Fruit fly (Drosophila melanogaster): ENCODE results near the gene hook.
A peak's percentile ranks its signal among the peaks of the same experiment; 100 is the strongest.

The hook gene

dm6 chr2L:18990133-18990532, 43.2 kb downstream of the hook start, which contains the start of gene CG15170:
Gene CG15170 (minus strand): TSS chr2L:18990233.
- TF ChIP-seq woc (GFP tag; optimal IDR thresholded peaks at IDR 0.05) (no peak), CG32264 (GFP tag; optimal IDR thresholded peaks at IDR 0.05) (no peak), sv (GFP tag; optimal IDR thresholded peaks at IDR 0.05) (no peak), brk (GFP tag; optimal IDR thresholded peaks at IDR 0.05) (no peak)

- TF ChIP-seq Dif (GFP tag; optimal IDR thresholded peaks at IDR 0.05; ENCODE audit: partially characterized antibody): peak; percentile 33
- TF ChIP-seq HLH106 (tag; optimal IDR thresholded peaks at IDR 0.05): peak; percentile 77
- no peak for TF ChIP-seq CrebA (GFP tag; optimal IDR thresholded peaks at IDR 0.05; ENCODE audit: borderline replicate concordance)
- peak; percentile 67 for TF ChIP-seq Sp1 (GFP tag; optimal IDR thresholded peaks at IDR 0.05)
- TF ChIP-seq Abd-B (GFP tag; optimal IDR thresholded peaks at IDR 0.05): no peak
- peak; percentile 17 for TF ChIP-seq CG9705 (GFP tag; optimal IDR thresholded peaks at IDR 0.05)
- TF ChIP-seq jim (GFP tag; optimal IDR thresholded peaks at IDR 0.05): no peak
- TF ChIP-seq brk (GFP tag; optimal IDR thresholded peaks at IDR 0.05): peak; percentile 50
- TF ChIP-seq Hnf4 (GFP tag; optimal IDR thresholded peaks at IDR 0.05): peak; percentile 37
- TF ChIP-seq sage (GFP tag; optimal IDR thresholded peaks at IDR 0.05): no peak
- TF ChIP-seq foxo (GFP tag; optimal IDR thresholded peaks at IDR 0.05): peak in 1 of 2 experiments; percentile 63
- no peak for TF ChIP-seq Jra (GFP tag; optimal IDR thresholded peaks at IDR 0.05)
- TF ChIP-seq rgr (GFP tag; optimal IDR thresholded peaks at IDR 0.05): peak; percentile 60
- TF ChIP-seq woc (GFP tag; optimal IDR thresholded peaks at IDR 0.05): peak; percentile 32
- TF ChIP-seq OdsH (GFP tag; optimal IDR thresholded peaks at IDR 0.05): peak; percentile 42
- peak; percentile 43 for TF ChIP-seq h (GFP tag; optimal IDR thresholded peaks at IDR 0.05)
- no peak for TF ChIP-seq Hr78 (GFP tag; optimal IDR thresholded peaks at IDR 0.05)
- no peak for TF ChIP-seq CG32264 (GFP tag; optimal IDR thresholded peaks at IDR 0.05)
- TF ChIP-seq dl (GFP tag; optimal IDR thresholded peaks at IDR 0.05; ENCODE audit: insufficient read depth in 1 of 2, partially characterized antibody in 2 of 2): no peak
- peak; percentile 43 for TF ChIP-seq dmrt93B (GFP tag; optimal IDR thresholded peaks at IDR 0.05)
- peak; percentile 2 for TF ChIP-seq Hr83 (GFP tag; optimal IDR thresholded peaks at IDR 0.05; ENCODE audit: poor library complexity, severe bottlenecking)
- peak; percentile 47 for TF ChIP-seq psq (GFP tag; optimal IDR thresholded peaks at IDR 0.05)
- no peak for TF ChIP-seq GATAd (GFP tag; optimal IDR thresholded peaks at IDR 0.05)
- TF ChIP-seq dsf (GFP tag; optimal IDR thresholded peaks at IDR 0.05; ENCODE audit: borderline replicate concordance): no peak
- peak; percentile 23 for TF ChIP-seq fru (GFP tag; optimal IDR thresholded peaks at IDR 0.05)
Measured at dm6 chr2L:18987078-18987895, 46.0 kb downstream of the hook start, which contains the start of the genes Swip-1 and EMC5. Gene Swip-1 (minus strand): TSS chr2L:18987280. Gene EMC5 (plus strand): TSS chr2L:18987707.

dm6 chr2L:18986125-18986498, 47.2 kb downstream of the hook start:
- TF ChIP-seq Abd-B (GFP tag; optimal IDR thresholded peaks at IDR 0.05): no peak

DNA sequence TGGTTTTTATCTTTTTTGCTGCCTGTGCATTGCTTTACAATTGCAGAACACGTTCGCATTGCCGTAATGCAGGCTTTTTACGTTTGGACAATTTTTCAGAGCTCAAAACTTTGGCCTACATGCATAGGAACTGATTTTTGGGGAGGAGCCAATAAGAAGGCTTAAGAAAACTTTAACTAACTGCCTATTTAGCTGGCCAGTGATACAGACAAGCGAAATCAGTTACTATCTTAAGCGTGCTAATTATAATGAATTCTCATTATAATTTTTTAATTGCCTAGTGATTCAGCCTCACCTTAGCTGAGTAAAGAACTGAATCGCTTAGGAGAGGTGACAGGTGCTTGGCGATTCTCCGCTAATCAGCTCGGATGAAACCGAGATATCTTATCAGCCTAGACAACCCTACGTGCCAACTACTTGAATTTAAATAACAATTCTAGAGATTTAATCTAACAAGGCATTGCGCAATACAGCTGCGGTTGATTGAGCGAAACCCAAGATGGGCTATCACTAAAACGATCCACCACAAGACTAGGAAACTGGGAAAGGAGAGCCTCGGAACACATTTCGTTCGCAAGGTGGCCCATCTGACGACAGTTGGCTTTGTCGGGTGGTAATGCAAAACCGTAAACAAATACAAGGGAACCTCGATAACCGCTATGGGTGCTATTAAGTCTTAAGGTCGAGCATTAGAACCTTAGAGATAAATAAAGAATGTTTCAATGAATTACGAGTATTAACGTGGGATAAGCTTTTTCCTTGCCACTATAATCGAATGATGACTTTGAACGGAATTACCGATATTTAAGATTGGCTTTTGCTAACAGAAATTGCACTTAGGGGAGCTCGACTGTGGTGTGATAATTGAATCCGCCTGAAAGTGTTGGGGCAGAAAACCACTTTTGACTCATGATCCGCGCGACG, 47.8 kb downstream of the hook start:
- TF ChIP-seq dmrt93B (GFP tag; optimal IDR thresholded peaks at IDR 0.05) (no peak), h (GFP tag; optimal IDR thresholded peaks at IDR 0.05) (peak; percentile 32), HLH106 (tag; optimal IDR thresholded peaks at IDR 0.05) (peak; percentile 42), br (GFP tag; optimal IDR thresholded peaks at IDR 0.05) (peak; percentile 8), foxo (GFP tag; optimal IDR thresholded peaks at IDR 0.05) (peak in 1 of 2 experiments; percentile 30), OdsH (GFP tag; optimal IDR thresholded peaks at IDR 0.05) (peak; percentile 22), fru (GFP tag; optimal IDR thresholded peaks at IDR 0.05) (peak; percentile 20), CG9705 (GFP tag; optimal IDR thresholded peaks at IDR 0.05) (no peak), Hr78 (GFP tag; optimal IDR thresholded peaks at IDR 0.05) (no peak)

- TF ChIP-seq CG9705 (GFP tag; optimal IDR thresholded peaks at IDR 0.05) (no peak), Vsx2 (GFP tag; optimal IDR thresholded peaks at IDR 0.05; ENCODE audit: partially characterized antibody) (no peak), brk (GFP tag; optimal IDR thresholded peaks at IDR 0.05) (no peak), Jra (GFP tag; optimal IDR thresholded peaks at IDR 0.05) (no peak), dsf (GFP tag; optimal IDR thresholded peaks at IDR 0.05; ENCODE audit: borderline replicate concordance) (no peak), Hnf4 (GFP tag; optimal IDR thresholded peaks at IDR 0.05) (no peak), OdsH (GFP tag; optimal IDR thresholded peaks at IDR 0.05) (no peak), usp (GFP tag; optimal IDR thresholded peaks at IDR 0.05) (no peak), tai (GFP tag; optimal IDR thresholded peaks at IDR 0.05) (no peak), dl (GFP tag; optimal IDR thresholded peaks at IDR 0.05; ENCODE audit: insufficient read depth in 1 of 2, partially characterized antibody in 2 of 2) (no peak), foxo (GFP tag; optimal IDR thresholded peaks at IDR 0.05) (no peak), Myc (optimal IDR thresholded peaks at IDR 0.05) (no peak), woc (GFP tag; optimal IDR thresholded peaks at IDR 0.05) (no peak), ey (GFP tag; optimal IDR thresholded peaks at IDR 0.05) (no peak), sv (GFP tag; optimal IDR thresholded peaks at IDR 0.05) (no peak), GATAd (GFP tag; optimal IDR thresholded peaks at IDR 0.05) (no peak), N (GFP tag; optimal IDR thresholded peaks at IDR 0.05) (no peak), pan (optimal IDR thresholded peaks at IDR 0.05) (no peak), sage (GFP tag; optimal IDR thresholded peaks at IDR 0.05) (no peak), HLH106 (tag; optimal IDR thresholded peaks at IDR 0.05) (no peak)
Measured at dm6 chr2L:18984158-18984557, 49.1 kb downstream of the hook start.

All from whole organism, wandering third instar larva.